Fruit fly (Drosophila melanogaster): ENCODE measurements around the gene CG31751.

The CG31751 gene

DNA sequence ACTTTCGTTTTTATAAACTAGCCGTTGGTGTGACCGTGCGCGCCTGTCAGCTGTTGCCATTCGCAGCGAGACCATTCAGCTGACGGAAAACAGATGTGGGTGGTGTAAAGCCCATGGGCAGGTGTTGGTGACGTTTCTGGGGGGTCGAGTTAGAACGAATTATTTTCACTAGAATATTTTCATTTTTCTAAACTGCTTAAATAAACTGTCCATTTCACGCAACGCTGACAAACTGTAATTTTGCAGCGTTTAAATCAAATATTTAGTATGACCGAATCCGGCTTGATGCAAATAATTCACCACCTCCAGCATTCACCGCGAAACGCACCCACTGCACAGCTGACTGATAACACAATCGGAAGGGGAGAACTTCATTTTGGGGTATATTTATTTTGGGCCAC, 18.4 kb downstream of the CG31751 start, which contains the start of the genes CG10383 and CG10338 (continued):
- TF ChIP-seq CG6272 (GFP tag; IDR thresholded peaks at IDR 0.05) (peak; percentile 88), Dad (GFP tag; optimal IDR thresholded peaks at IDR 0.05) (peak; percentile 89), CG2712 (tag; optimal IDR thresholded peaks at IDR 0.05) (peak; percentile 83), CG1602 (GFP tag; optimal IDR thresholded peaks at IDR 0.05) (peak; percentile 84), CG17802 (tag; optimal IDR thresholded peaks at IDR 0.05) (peak; percentile 26), lmd (GFP tag; IDR thresholded peaks at IDR 0.05) (peak; percentile 89), CG11456 (GFP tag; IDR thresholded peaks at IDR 0.05) (peak; percentile 93), ind (GFP tag; optimal IDR thresholded peaks at IDR 0.05) (peak; percentile 90), CG7556 (GFP tag; optimal IDR thresholded peaks at IDR 0.05) (peak; percentile 69), Spps (tag; optimal IDR thresholded peaks at IDR 0.05) (peak; percentile 37), CG4328 (GFP tag; optimal IDR thresholded peaks at IDR 0.05) (peak; percentile 61), CG2120 (GFP tag; optimal IDR thresholded peaks at IDR 0.05) (peak; percentile 96), CG7271 (tag; optimal IDR thresholded peaks at IDR 0.05) (peak; percentile 53), Dref (GFP tag; IDR thresholded peaks at IDR 0.05) (peak; percentile 38; the same call in 1 of the 2 replicates), CG12744 (GFP tag; optimal IDR thresholded peaks at IDR 0.05) (peak; percentile 76), stwl (tag; optimal IDR thresholded peaks at IDR 0.05) (peak; percentile 64), CG9797 (GFP tag; optimal IDR thresholded peaks at IDR 0.05) (peak; percentile 93), nerfin-1 (tag; optimal IDR thresholded peaks at IDR 0.05) (peak; percentile 57), Lhr (GFP tag; optimal IDR thresholded peaks at IDR 0.05) (peak; percentile 62), Poxn (GFP tag; IDR thresholded peaks at IDR 0.05) (peak; percentile 12; the same call in 1 of the 2 replicates), nau (GFP tag; optimal IDR thresholded peaks at IDR 0.05) (no peak), CG8478 (optimal IDR thresholded peaks at IDR 0.05) (no peak), Sox100B (GFP tag; optimal IDR thresholded peaks at IDR 0.05) (peak; percentile 41), zen2 (GFP tag; IDR thresholded peaks at IDR 0.05; ENCODE audit: partially characterized antibody) (no peak), caup (GFP tag; optimal IDR thresholded peaks at IDR 0.05; ENCODE audit: severe bottlenecking) (peak; percentile 77), fru (optimal IDR thresholded peaks at IDR 0.05) (no peak), CG13287 (GFP tag; IDR thresholded peaks at IDR 0.05; ENCODE audit: partially characterized antibody) (peak; percentile 25; the same call in 1 of the 2 replicates), jumu (GFP tag; optimal IDR thresholded peaks at IDR 0.05) (peak; percentile 94), fd64A (GFP tag; optimal IDR thresholded peaks at IDR 0.05) (peak; percentile 22), CG32772 (GFP tag; IDR thresholded peaks at IDR 0.05) (peak; percentile 90), D (optimal IDR thresholded peaks at IDR 0.05) (peak; percentile 51), D (GFP tag; optimal IDR thresholded peaks at IDR 0.05) (peak; percentile 44), ftz-f1 (GFP tag; optimal IDR thresholded peaks at IDR 0.05) (peak; percentile 66), Deaf1 (tag; optimal IDR thresholded peaks at IDR 0.05) (peak; percentile 41), CG13296 (GFP tag; optimal IDR thresholded peaks at IDR 0.05) (peak; percentile 69), CG6854 (GFP tag; optimal IDR thresholded peaks at IDR 0.05) (peak; percentile 56), CoRest (tag; optimal IDR thresholded peaks at IDR 0.05) (peak; percentile 81), Xbp1 (GFP tag; optimal IDR thresholded peaks at IDR 0.05) (peak; percentile 93), CG15269 (tag; optimal IDR thresholded peaks at IDR 0.05) (peak; percentile 76), CG2202 (tag; optimal IDR thresholded peaks at IDR 0.05) (peak; percentile 52), CG17912 (GFP tag; optimal IDR thresholded peaks at IDR 0.05) (no peak), CG7357 (GFP tag; IDR thresholded peaks at IDR 0.05) (peak; percentile 65; the same call in 2 of the 3 replicates), nmo (GFP tag; optimal IDR thresholded peaks at IDR 0.05) (peak; percentile 87), stc (GFP tag; IDR thresholded peaks at IDR 0.05) (peak; percentile 92), Oaz (GFP tag; IDR thresholded peaks at IDR 0.05) (peak; percentile 68), CG31224 (GFP tag; IDR thresholded peaks at IDR 0.05) (peak; percentile 76), CG18011 (GFP tag; optimal IDR thresholded peaks at IDR 0.05) (peak; percentile 78), CG33213 (GFP tag; optimal IDR thresholded peaks at IDR 0.05) (peak; percentile 86), trh (GFP tag; optimal IDR thresholded peaks at IDR 0.05) (peak; percentile 61), tna (GFP tag; IDR thresholded peaks at IDR 0.05; ENCODE audit: partially characterized antibody) (no peak), CG11093 (GFP tag; IDR thresholded peaks at IDR 0.05) (peak; percentile 76; the same call in 1 of the 3 replicates)

Measured in whole organism, embryonic.